Worm (Caenorhabditis elegans): ENCODE results near the gene metl-5.

Gene metl-5

ce11 chrIII:4844327-4844726 lies 41.5 kb downstream of the metl-5 start, which contains the start of the genes clec-157 and fkh-5:
Gene clec-157 (minus strand): TSS chrIII:4844427.
Gene fkh-5 (plus strand): TSS chrIII:4844662.
- TF ChIP-seq ztf-29 (GFP tag; IDR thresholded peaks at IDR 0.05) (no peak), klf-2 (GFP tag; conservative IDR thresholded peaks at IDR 0.05) (no peak), ztf-23 (GFP tag; IDR thresholded peaks at IDR 0.05) (no peak), T22C8.4 (GFP tag; IDR thresholded peaks at IDR 0.05) (no peak), med-1 (GFP tag; optimal IDR thresholded peaks at IDR 0.05; ENCODE audit: insufficient read depth) (no peak), flt-1 (GFP tag; IDR thresholded peaks at IDR 0.05) (no peak), tab-1 (GFP tag; IDR thresholded peaks at IDR 0.05) (no peak), cog-1 (tag; optimal IDR thresholded peaks at IDR 0.05) (no peak), ref-1 (GFP tag; conservative IDR thresholded peaks at IDR 0.05) (no peak)

DNA sequence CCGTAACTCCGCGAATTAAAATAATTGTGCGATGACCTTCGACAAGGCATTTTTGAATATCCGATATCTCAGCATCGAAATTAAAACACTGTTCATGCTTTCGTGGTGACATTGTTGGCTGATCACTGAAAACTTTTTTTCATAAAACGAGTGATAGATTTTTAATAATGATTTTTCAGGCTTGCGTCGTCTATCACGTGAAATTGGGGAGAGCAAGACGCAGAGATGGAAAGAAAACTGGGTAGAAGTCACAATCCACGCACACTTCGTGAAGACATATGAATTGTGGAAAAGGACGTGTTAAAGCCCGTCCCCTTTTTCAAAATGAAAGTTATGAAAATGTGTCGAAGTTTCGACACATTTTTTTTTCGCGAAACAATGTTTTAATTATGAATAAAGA lies 46.9 kb downstream of the metl-5 start, which contains the start of gene nonu-1:
Gene nonu-1 (minus strand): TSS at position 169 of the 400 bp plus-strand sequence.
- no peak for TF ChIP-seq cog-1 (tag; optimal IDR thresholded peaks at IDR 0.05)
- no peak for TF ChIP-seq ztf-29 (GFP tag; IDR thresholded peaks at IDR 0.05)
- no peak for TF ChIP-seq T22C8.4 (GFP tag; IDR thresholded peaks at IDR 0.05)

DNA sequence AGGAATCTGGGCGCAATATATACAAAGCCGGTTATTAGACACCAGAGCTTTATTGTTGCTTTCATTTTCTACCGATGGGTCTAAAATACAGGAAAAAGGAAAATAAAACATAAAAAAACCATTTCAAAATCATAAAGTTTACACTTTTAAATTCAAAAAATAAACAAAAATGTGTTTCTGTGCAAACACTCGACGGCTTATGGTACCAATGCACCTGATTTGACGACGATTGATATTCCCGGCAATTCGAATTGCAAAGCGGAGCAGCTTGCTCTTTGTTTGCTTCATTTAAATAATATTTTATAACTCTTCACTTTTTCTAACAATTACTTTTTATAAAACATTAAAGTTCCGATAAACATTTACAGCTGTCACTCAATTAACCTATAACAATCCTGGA lies 47.3 kb downstream of the metl-5 start, which contains the start of gene F26A1.1:
Gene F26A1.1 (plus strand): TSS at position 369 of the 400 bp plus-strand sequence.
- TF ChIP-seq tab-1 (GFP tag; IDR thresholded peaks at IDR 0.05) (no peak), cog-1 (tag; optimal IDR thresholded peaks at IDR 0.05) (no peak), ref-1 (GFP tag; conservative IDR thresholded peaks at IDR 0.05) (no peak), klf-2 (GFP tag; conservative IDR thresholded peaks at IDR 0.05) (no peak), T22C8.4 (GFP tag; IDR thresholded peaks at IDR 0.05) (no peak)

DNA sequence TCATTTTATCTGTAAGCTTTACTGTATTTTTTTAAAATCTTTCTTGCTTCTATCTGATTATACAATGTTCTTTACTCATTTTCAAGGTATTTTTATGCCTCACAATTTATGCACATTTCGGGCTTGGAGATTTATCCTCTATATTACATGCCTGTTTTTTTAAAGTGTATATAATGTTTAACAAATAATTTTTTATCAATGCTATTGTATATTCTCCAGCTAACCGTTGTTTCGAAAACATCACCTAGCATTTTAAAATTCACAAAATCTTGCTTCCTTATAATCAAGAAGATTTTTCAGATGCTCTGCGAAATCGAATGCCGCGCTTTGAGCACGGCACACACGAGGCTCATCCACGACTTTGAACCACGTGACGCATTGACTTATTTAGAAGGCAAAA lies 49.2 kb downstream of the metl-5 start, which contains the start of gene ced-4:
Gene ced-4 (plus strand): TSS at position 301 of the 400 bp plus-strand sequence.
- no peak for TF ChIP-seq klf-2 (GFP tag; conservative IDR thresholded peaks at IDR 0.05)
- TF ChIP-seq flt-1 (GFP tag; IDR thresholded peaks at IDR 0.05): no peak
- no peak for TF ChIP-seq med-1 (GFP tag; optimal IDR thresholded peaks at IDR 0.05; ENCODE audit: insufficient read depth)
- no peak for TF ChIP-seq ztf-23 (GFP tag; IDR thresholded peaks at IDR 0.05)
- TF ChIP-seq tab-1 (GFP tag; IDR thresholded peaks at IDR 0.05): no peak
- no peak for TF ChIP-seq T22C8.4 (GFP tag; IDR thresholded peaks at IDR 0.05)
- no peak for TF ChIP-seq ztf-29 (GFP tag; IDR thresholded peaks at IDR 0.05)
- TF ChIP-seq cog-1 (tag; optimal IDR thresholded peaks at IDR 0.05): no peak
- no peak for TF ChIP-seq ref-1 (GFP tag; conservative IDR thresholded peaks at IDR 0.05)

All from whole organism, midembryonic.